Fruit fly (Drosophila melanogaster) whole organism, adult: Measurements from ENCODE around the gene teq.

Source experiments
- Clk ChIP-seq: fragments of 200-800 bp; sonication (Bioruptor generic); optimal IDR thresholded peaks from 2 replicates; lab custom pipeline; 2017; ENCODE audit warnings: missing biosample characterization, missing genetic modification characterization
- Crg-1 ChIP-seq: fragments of 200-800 bp; sonication (Bioruptor generic); optimal IDR thresholded peaks from 2 replicates; lab custom pipeline; 2016; ENCODE audit warnings: missing biosample characterization, missing genetic modification characterization
- bab1 ChIP-seq: fragments of 200-800 bp; sonication (Bioruptor generic); optimal IDR thresholded peaks from 3 replicates; lab custom pipeline; 2019; ENCODE audit warnings: missing biosample characterization, mild to moderate bottlenecking, missing genetic modification characterization, moderate library complexity
- cic ChIP-seq: fragments of 200-800 bp; sonication (Bioruptor generic); optimal IDR thresholded peaks from 2 replicates; lab custom pipeline; 2017; ENCODE audit warnings: missing biosample characterization, mild to moderate bottlenecking, missing genetic modification characterization, moderate library complexity
- cnc ChIP-seq, 2 experiments: fragments of >200 bp; optimal IDR thresholded peaks; 2 replicates each; lab custom pipeline; 2017
- kay ChIP-seq: fragments of 200-800 bp; sonication (Bioruptor generic); peaks from one replicate; lab custom pipeline; 2016; ENCODE audit warnings: missing biosample characterization, missing genetic modification characterization, borderline replicate concordance
- pad ChIP-seq: fragments of 200-800 bp; sonication (Bioruptor generic); optimal IDR thresholded peaks from 3 replicates; lab custom pipeline; 2017; ENCODE audit warnings: missing biosample characterization, missing genetic modification characterization, mild to moderate bottlenecking, moderate library complexity, missing genetic modification reagents
- toe ChIP-seq: fragments of 200-800 bp; sonication (Bioruptor generic); optimal IDR thresholded peaks from 2 replicates; lab custom pipeline; 2016; ENCODE audit warnings: missing biosample characterization, missing genetic modification characterization

dm6 chr3L:9047062-9047461 lies 27.4 kb upstream of the teq start, which contains the start of gene Argk2:
- TF ChIP-seq bab1 (GFP tag; lab: Kevin White, UChicago) (no peak), Clk (no peak), Crg-1 (GFP tag; lab: Kevin White, UChicago) (no peak), kay (no peak), cnc (optimal IDR thresholded peaks at IDR 0.05; lab: Kevin White, UChicago) (no peak), pad (GFP tag; lab: Kevin White, UChicago) (no peak), cic (GFP tag; lab: Kevin White, UChicago) (no peak), toe (GFP tag; lab: Kevin White, UChicago) (no peak)
